Fruit fly (Drosophila melanogaster): ENCODE data around the gene CG13398.

CG13398 gene

DNA sequence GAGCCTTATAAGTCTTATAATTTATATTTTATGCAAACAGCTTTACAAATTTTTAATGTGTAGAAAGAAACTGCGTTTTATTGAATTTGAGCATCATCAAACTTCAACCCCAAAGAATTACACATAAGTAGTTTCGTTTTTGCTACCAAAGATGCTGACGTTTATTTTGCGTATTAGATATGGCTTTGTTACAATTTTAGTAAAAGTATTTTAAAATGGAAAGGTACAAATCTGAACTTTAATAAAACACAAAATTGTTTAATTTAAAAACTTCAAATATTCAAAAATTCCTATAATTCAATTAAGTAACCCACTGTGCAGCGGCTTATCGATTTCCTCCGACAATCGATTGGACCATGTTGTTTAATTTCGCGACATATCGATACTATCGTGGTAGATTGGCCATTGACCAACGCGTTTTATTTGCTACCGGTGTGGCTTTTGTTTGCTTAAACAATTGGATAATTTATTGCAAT, 49.1 kb upstream of the CG13398 start, which contains the start of gene prg (continued):
- TF ChIP-seq CG10543 (GFP tag; optimal IDR thresholded peaks at IDR 0.05) (peak; percentile 72), CG10462 (GFP tag; optimal IDR thresholded peaks at IDR 0.05) (peak; percentile 34), CG2120 (GFP tag; optimal IDR thresholded peaks at IDR 0.05) (peak; percentile 83), Nf-YB (GFP tag; optimal IDR thresholded peaks at IDR 0.05) (peak; percentile 38), Xrp1 (GFP tag; IDR thresholded peaks at IDR 0.05) (peak; percentile 74), ab (GFP tag; optimal IDR thresholded peaks at IDR 0.05) (no peak), Xbp1 (GFP tag; optimal IDR thresholded peaks at IDR 0.05) (peak; percentile 64), amos (GFP tag; IDR thresholded peaks at IDR 0.05; ENCODE audit: partially characterized antibody) (peak; percentile 94), sug (tag; optimal IDR thresholded peaks at IDR 0.05) (peak; percentile 68), Taf1 (GFP tag; IDR thresholded peaks at IDR 0.05) (peak; percentile 52), CG8359 (GFP tag; optimal IDR thresholded peaks at IDR 0.05; ENCODE audit: borderline replicate concordance) (no peak), CG16813 (GFP tag; IDR thresholded peaks at IDR 0.05; ENCODE audit: partially characterized antibody) (peak; percentile 95), CG6813 (GFP tag; optimal IDR thresholded peaks at IDR 0.05) (no peak), al (GFP tag; IDR thresholded peaks at IDR 0.05) (peak; percentile 19; the same call in 1 of the 2 replicates), CG10321 (GFP tag; IDR thresholded peaks at IDR 0.05) (0 out of 2 replicates have a peak, but pooled peaks have one; percentile 30), bcd (GFP tag; optimal IDR thresholded peaks at IDR 0.05) (peak; percentile 47), chn (GFP tag; optimal IDR thresholded peaks at IDR 0.05) (peak; percentile 33), CG2889 (GFP tag; IDR thresholded peaks at IDR 0.05) (no peak), TFAM (GFP tag; optimal IDR thresholded peaks at IDR 0.05) (no peak), CG15601 (tag; optimal IDR thresholded peaks at IDR 0.05) (peak; percentile 22), ewg (GFP tag; optimal IDR thresholded peaks at IDR 0.05) (peak; percentile 19), YL-1 (GFP tag; optimal IDR thresholded peaks at IDR 0.05) (peak; percentile 78), da (GFP tag; optimal IDR thresholded peaks at IDR 0.05) (no peak), ftz-f1 (GFP tag; optimal IDR thresholded peaks at IDR 0.05) (no peak), D (optimal IDR thresholded peaks at IDR 0.05) (no peak), D (GFP tag; optimal IDR thresholded peaks at IDR 0.05) (peak; percentile 17), CG10959 (GFP tag; IDR thresholded peaks at IDR 0.05) (no peak), ham (GFP tag; IDR thresholded peaks at IDR 0.05) (no peak), peb (GFP tag; IDR thresholded peaks at IDR 0.05) (no peak), CG30431 (GFP tag; optimal IDR thresholded peaks at IDR 0.05) (no peak), gcm (GFP tag; optimal IDR thresholded peaks at IDR 0.05) (peak; percentile 45), lilli (GFP tag; optimal IDR thresholded peaks at IDR 0.05) (peak; percentile 74), Sry-δ (GFP tag; optimal IDR thresholded peaks at IDR 0.05) (peak; percentile 77), Awh (GFP tag; IDR thresholded peaks at IDR 0.05) (0 out of 2 replicates have a peak, but pooled peaks have one; percentile 21), CG15269 (tag; optimal IDR thresholded peaks at IDR 0.05) (peak; percentile 68), CG30403 (GFP tag; optimal IDR thresholded peaks at IDR 0.05) (peak; percentile 74), Mad (GFP tag; optimal IDR thresholded peaks at IDR 0.05) (peak; percentile 40), CoRest (tag; optimal IDR thresholded peaks at IDR 0.05) (peak; percentile 74), maf-S (GFP tag; optimal IDR thresholded peaks at IDR 0.05) (peak; percentile 51), nmo (GFP tag; optimal IDR thresholded peaks at IDR 0.05) (peak; percentile 66), CG4730 (GFP tag; IDR thresholded peaks at IDR 0.05) (no peak), CG10654 (GFP tag; optimal IDR thresholded peaks at IDR 0.05) (peak; percentile 36), Fer2 (tag; optimal IDR thresholded peaks at IDR 0.05) (peak; percentile 24), CG8924 (tag; optimal IDR thresholded peaks at IDR 0.05) (peak; percentile 66), CG2712 (tag; optimal IDR thresholded peaks at IDR 0.05) (peak; percentile 71), corto (GFP tag; optimal IDR thresholded peaks at IDR 0.05) (no peak), CG8089 (GFP tag; optimal IDR thresholded peaks at IDR 0.05) (peak; percentile 35), CG5953 (GFP tag; IDR thresholded peaks at IDR 0.05) (peak; percentile 18; the same call in 1 of the 2 replicates), zf30C (GFP tag; optimal IDR thresholded peaks at IDR 0.05) (no peak), Adf1 (GFP tag; IDR thresholded peaks at IDR 0.05) (no peak; the same call in 1 of the 2 replicates), Hsf (GFP tag; optimal IDR thresholded peaks at IDR 0.05) (peak; percentile 79)

Measured in whole organism, embryonic.